Worm (Caenorhabditis elegans) whole organism, L3 larva: ENCODE data around the gene F10E9.11.

Experiments used
- ZK546.5 ChIP-seq: sonication (generic microtip); optimal IDR thresholded peaks from 2 replicates; lab custom pipeline; 2017; ENCODE audit warnings: missing biosample characterization, missing genetic modification characterization
- ama-1 ChIP-seq: fragments of 150-350 bp; optimal IDR thresholded peaks from 2 replicates; lab custom pipeline; 2018
- ceh-16 ChIP-seq: sonication (generic microtip); optimal IDR thresholded peaks from 2 replicates; lab custom pipeline; 2017; ENCODE audit warnings: missing biosample characterization, missing genetic modification characterization
- ceh-82 ChIP-seq: fragments of 150-350 bp; optimal IDR thresholded peaks from 2 replicates; lab custom pipeline; 2014; ENCODE audit warnings: missing biosample characterization, missing genetic modification characterization
- ceh-9 ChIP-seq: sonication (generic microtip); optimal IDR thresholded peaks from 2 replicates; lab custom pipeline; 2018; ENCODE audit warnings: missing biosample characterization, missing genetic modification characterization
- daf-12 ChIP-seq: fragments of 150-350 bp; optimal IDR thresholded peaks from 2 replicates; lab custom pipeline; 2014; ENCODE audit warnings: missing biosample characterization, missing genetic modification reagents, missing genetic modification characterization
- egl-27 ChIP-seq: sonication (generic microtip); optimal IDR thresholded peaks from 4 replicates; lab custom pipeline; 2017; ENCODE audit warnings: missing biosample characterization, missing genetic modification reagents, missing genetic modification characterization
- elt-1 ChIP-seq: fragments of 150-350 bp; optimal IDR thresholded peaks from 2 replicates; lab custom pipeline; 2014; ENCODE audit warnings: missing biosample characterization, missing genetic modification characterization
- elt-2 ChIP-seq: sonication (generic microtip); optimal IDR thresholded peaks from 2 replicates; lab custom pipeline; 2016; ENCODE audit warnings: missing genetic modification reagents, mild to moderate bottlenecking, missing genetic modification characterization, missing compliant biosample characterization
- elt-3 ChIP-seq, 3 experiments: fragments of 150-350 bp in 1 of 3; sonication (generic microtip) in 2 of 3; optimal IDR thresholded peaks; 2 replicates in 2 of 3; 4 replicates in 1 of 3; lab custom pipeline; 2014 to 2017; ENCODE audit warnings: missing biosample characterization in 3 of 3, missing genetic modification characterization in 3 of 3
- eor-1 ChIP-seq, 2 experiments: fragments of 150-350 bp; optimal IDR thresholded peaks; 2 replicates each; lab custom pipeline; 2014 to 2018; ENCODE audit warnings: missing biosample characterization in 2 of 2, missing genetic modification characterization in 2 of 2
- fkh-10 ChIP-seq: sonication (generic microtip); optimal IDR thresholded peaks from 2 replicates; lab custom pipeline; 2017; ENCODE audit warnings: missing biosample characterization, missing genetic modification reagents, missing genetic modification characterization
- fos-1 ChIP-seq: fragments of 150-350 bp; optimal IDR thresholded peaks from 2 replicates; lab custom pipeline; 2014; ENCODE audit warnings: missing biosample characterization, missing genetic modification characterization
- hmg-11 ChIP-seq: sonication (generic microtip); optimal IDR thresholded peaks from 2 replicates; lab custom pipeline; 2016; ENCODE audit warnings: missing genetic modification characterization, missing compliant biosample characterization
- lin-15B ChIP-seq: fragments of 150-350 bp; optimal IDR thresholded peaks from 2 replicates; lab custom pipeline; 2014; ENCODE audit warnings: missing biosample characterization, missing genetic modification characterization
- lin-39 ChIP-seq: fragments of 150-350 bp; optimal IDR thresholded peaks from 2 replicates; lab custom pipeline; 2018; ENCODE audit warnings: missing biosample characterization, missing genetic modification reagents, missing genetic modification characterization
- lsy-12 ChIP-seq: sonication (generic microtip); optimal IDR thresholded peaks from 2 replicates; lab custom pipeline; 2016; ENCODE audit warnings: mild to moderate bottlenecking, missing genetic modification characterization, missing compliant biosample characterization
- mdl-1 ChIP-seq: fragments of 150-350 bp; optimal IDR thresholded peaks from 2 replicates; lab custom pipeline; 2014; ENCODE audit warnings: missing biosample characterization, missing genetic modification characterization
- mml-1 ChIP-seq: fragments of 150-350 bp; sonication (generic microtip); optimal IDR thresholded peaks from 3 replicates; lab custom pipeline; 2014; ENCODE audit warnings: missing biosample characterization, missing genetic modification characterization
- nfya-1 ChIP-seq: sonication (generic microtip); optimal IDR thresholded peaks from 2 replicates; lab custom pipeline; 2017; ENCODE audit warnings: missing genetic modification characterization, mild to moderate bottlenecking, missing compliant biosample characterization, antibody characterized with exemption, moderate library complexity; ENCODE audit not compliant: insufficient read depth
- nhr-11 ChIP-seq: fragments of 150-350 bp; optimal IDR thresholded peaks from 2 replicates; lab custom pipeline; 2014; ENCODE audit warnings: missing biosample characterization, missing genetic modification characterization
- nhr-12 ChIP-seq: fragments of 150-350 bp; optimal IDR thresholded peaks from 2 replicates; lab custom pipeline; 2014; ENCODE audit warnings: missing biosample characterization, missing genetic modification characterization
- nhr-23 ChIP-seq: fragments of 150-350 bp; optimal IDR thresholded peaks from 2 replicates; lab custom pipeline; 2014; ENCODE audit warnings: missing biosample characterization, missing genetic modification reagents, missing genetic modification characterization
- nhr-237 ChIP-seq: fragments of 150-350 bp; optimal IDR thresholded peaks from 2 replicates; lab custom pipeline; 2014; ENCODE audit warnings: missing biosample characterization, missing genetic modification characterization
- nhr-25 ChIP-seq: sonication (generic microtip); optimal IDR thresholded peaks from 2 replicates; lab custom pipeline; 2017; ENCODE audit warnings: missing biosample characterization, missing genetic modification characterization
- nhr-28 ChIP-seq: fragments of 150-350 bp; optimal IDR thresholded peaks from 2 replicates; lab custom pipeline; 2014; ENCODE audit warnings: missing biosample characterization, missing genetic modification characterization
- nhr-67 ChIP-seq: fragments of 150-350 bp; optimal IDR thresholded peaks from 2 replicates; lab custom pipeline; 2014; ENCODE audit warnings: missing biosample characterization, missing genetic modification characterization
- nhr-76 ChIP-seq: fragments of 150-350 bp; sonication (generic microtip); optimal IDR thresholded peaks from 5 replicates; lab custom pipeline; 2014; ENCODE audit warnings: missing biosample characterization, missing genetic modification characterization
- nhr-77 ChIP-seq: fragments of 150-350 bp; optimal IDR thresholded peaks from 2 replicates; lab custom pipeline; 2014; ENCODE audit warnings: missing biosample characterization, missing genetic modification characterization
- pha-4 ChIP-seq: fragments of 150-350 bp; optimal IDR thresholded peaks from 2 replicates; lab custom pipeline; 2014; ENCODE audit warnings: missing biosample characterization, missing genetic modification reagents, missing genetic modification characterization
- pqm-1 ChIP-seq: fragments of 150-350 bp; optimal IDR thresholded peaks from 2 replicates; lab custom pipeline; 2017; ENCODE audit warnings: missing biosample characterization, missing genetic modification characterization, inconsistent platforms
- skn-1 ChIP-seq: fragments of 150-350 bp; optimal IDR thresholded peaks from 2 replicates; lab custom pipeline; 2014; ENCODE audit warnings: missing biosample characterization, missing genetic modification characterization
- snpc-4 ChIP-seq: fragments of 150-350 bp; optimal IDR thresholded peaks from 2 replicates; lab custom pipeline; 2014; ENCODE audit warnings: missing biosample characterization, missing genetic modification characterization
- tbx-2 ChIP-seq: sonication (generic microtip); optimal IDR thresholded peaks from 2 replicates; lab custom pipeline; 2016; ENCODE audit warnings: mild to moderate bottlenecking, missing genetic modification characterization, missing compliant biosample characterization
- unc-39 ChIP-seq: sonication (generic microtip); optimal IDR thresholded peaks from 4 replicates; lab custom pipeline; 2017; ENCODE audit warnings: missing biosample characterization, missing genetic modification characterization
- zag-1 ChIP-seq: fragments of 150-350 bp; optimal IDR thresholded peaks from 2 replicates; lab custom pipeline; 2014; ENCODE audit warnings: missing biosample characterization, missing genetic modification characterization
- ztf-11 ChIP-seq: fragments of 150-350 bp; optimal IDR thresholded peaks from 2 replicates; lab custom pipeline; 2014; ENCODE audit warnings: missing biosample characterization, missing genetic modification characterization

F10E9.11 gene

ce11 chrIII:8324412-8324811 is 5.4 kb upstream of the F10E9.11 start, which contains the start of gene F10E9.12:
Gene F10E9.12, plus strand, starts transcription at chrIII:8324542.
- TF ChIP-seq elt-2 (tag; lab: Kevin White, UChicago) (peak; percentile 74), skn-1 (no peak), lin-39 (tag; lab: Kevin White, UChicago) (no peak), daf-12 (no peak), nhr-25 (tag; lab: Kevin White, UChicago) (no peak), nhr-67 (tag; lab: Kevin White, UChicago) (no peak), pqm-1 (tag; lab: Kevin White, UChicago) (peak; percentile 43), pha-4 (tag; lab: Kevin White, UChicago) (peak; percentile 5), nfya-1 (tag; lab: Kevin White, UChicago) (no peak), ZK546.5 (tag; lab: Kevin White, UChicago) (no peak), nhr-77 (no peak), ama-1 (lab: Kevin White, UChicago) (no peak), eor-1 (tag; optimal IDR thresholded peaks at IDR 0.05; lab: Kevin White, UChicago) (no peak), tbx-2 (no peak), mdl-1 (tag; lab: Kevin White, UChicago) (no peak), lin-15B (tag; lab: Kevin White, UChicago) (no peak)

DNA sequence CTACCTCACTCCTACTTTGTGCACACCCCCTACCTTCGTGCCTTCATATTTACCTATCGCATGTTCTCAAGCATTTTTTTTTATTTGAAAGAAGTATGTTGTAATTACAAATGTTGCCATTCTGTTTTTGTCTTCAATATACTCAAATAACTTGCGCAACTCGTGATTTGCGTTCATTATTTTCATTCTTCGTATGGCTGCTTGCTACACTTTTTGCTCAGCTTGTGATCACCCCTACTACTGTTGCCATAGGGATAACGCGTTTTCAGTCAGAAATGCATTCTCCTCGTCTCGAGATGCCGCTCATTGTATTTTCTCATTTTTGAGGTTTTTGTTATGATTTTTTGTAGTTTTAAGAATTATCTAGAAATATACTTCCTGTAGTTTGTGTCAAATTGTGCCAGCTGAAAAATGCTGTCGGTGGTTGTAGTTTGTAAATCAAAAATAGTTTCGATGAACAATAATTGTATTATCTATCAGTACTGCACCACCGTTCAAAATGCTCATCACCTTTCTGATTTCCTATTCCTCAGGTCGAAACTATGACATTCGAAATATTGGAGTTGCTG is 3.7 kb upstream of the F10E9.11 start, which contains the start of gene F10E9.1:
F10E9.1 (plus strand) TSS at position 519 of the 569 bp plus-strand sequence.
- TF ChIP-seq lsy-12 (tag; lab: Kevin White, UChicago) = no peak
- TF ChIP-seq nhr-11 (tag; lab: Kevin White, UChicago) = peak; percentile 62

- peak; percentile 3 for TF ChIP-seq nfya-1 (tag; lab: Kevin White, UChicago)
- TF ChIP-seq eor-1 (tag; optimal IDR thresholded peaks at IDR 0.05; lab: Kevin White, UChicago) = no peak
These were observed 2.2 kb upstream of the F10E9.11 start for ce11 chrIII:8321225-8321624.

DNA sequence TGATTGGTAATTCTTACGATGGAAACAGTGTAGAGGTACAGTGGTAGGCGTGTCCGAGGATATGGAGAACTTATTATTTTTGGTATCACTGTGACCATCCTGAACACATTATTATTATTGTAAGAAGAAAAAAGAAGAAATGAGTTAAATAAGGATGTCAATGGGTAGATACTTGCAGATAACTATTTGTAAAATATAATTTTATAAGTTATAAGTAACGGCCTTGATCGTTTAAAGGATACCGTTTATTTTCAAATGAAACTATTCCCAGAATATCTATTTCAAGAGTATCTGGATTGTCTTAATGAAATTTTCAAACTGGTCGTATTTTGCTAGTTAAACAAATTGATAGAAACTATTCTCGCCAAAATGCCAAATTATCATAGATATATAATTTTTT is 1.1 kb upstream of the F10E9.11 start, which contains the start of gene F10E9.10:
F10E9.10 (minus strand) TSS at position 101 of the 400 bp plus-strand sequence.
- TF ChIP-seq ceh-16 (tag; lab: Kevin White, UChicago) (no peak), nhr-23 (no peak), mml-1 (no peak), snpc-4 (tag; lab: Kevin White, UChicago) (no peak), pqm-1 (tag; lab: Kevin White, UChicago) (no peak), elt-1 (tag; lab: Kevin White, UChicago) (no peak), ama-1 (lab: Kevin White, UChicago) (no peak), tbx-2 (no peak), fkh-10 (GFP tag; lab: Kevin White, UChicago) (no peak)

DNA sequence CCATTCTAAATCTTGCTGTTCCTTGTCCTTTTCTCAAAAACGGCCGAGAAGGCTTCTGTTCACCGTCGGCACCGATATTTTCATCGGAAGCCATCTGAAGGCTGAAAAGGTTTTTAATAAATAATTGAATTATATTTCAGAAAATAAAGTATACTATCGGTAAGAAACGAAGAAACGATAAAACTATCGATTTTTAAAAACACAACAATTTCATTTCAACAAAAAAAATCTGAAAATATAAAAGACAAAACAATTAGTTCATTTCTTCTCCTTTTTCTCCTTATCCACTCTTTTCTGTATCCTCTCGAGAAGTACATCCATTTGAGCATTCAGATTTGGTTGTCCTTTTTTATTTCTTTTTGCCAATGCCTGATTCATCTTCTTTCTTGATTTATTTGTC is 572 bp downstream of the F10E9.11 start, which contains the start of gene sas-4:
sas-4 (minus strand) TSS at position 101 of the 400 bp plus-strand sequence.
- TF ChIP-seq ztf-11 (tag; lab: Kevin White, UChicago) = no peak
- TF ChIP-seq nhr-12 (tag; lab: Kevin White, UChicago) = no peak
- no peak for TF ChIP-seq fos-1 (tag; lab: Kevin White, UChicago)
- no peak for TF ChIP-seq mml-1
- no peak for TF ChIP-seq unc-39 (tag; lab: Kevin White, UChicago)
- no peak for TF ChIP-seq nhr-237
- TF ChIP-seq zag-1 (tag; lab: Kevin White, UChicago) = no peak
- TF ChIP-seq ceh-9 (tag; lab: Kevin White, UChicago) = no peak
- no peak for TF ChIP-seq eor-1 (tag; optimal IDR thresholded peaks at IDR 0.05; lab: Kevin White, UChicago)
- TF ChIP-seq egl-27 (tag; lab: Kevin White, UChicago) = no peak
- no peak for TF ChIP-seq ceh-16 (tag; lab: Kevin White, UChicago)
- TF ChIP-seq ceh-82 (tag; lab: Kevin White, UChicago) = no peak
- TF ChIP-seq snpc-4 (tag; lab: Kevin White, UChicago) = no peak
- TF ChIP-seq nhr-76 (tag; lab: Kevin White, UChicago) = no peak
- no peak for TF ChIP-seq hmg-11
- TF ChIP-seq elt-3 (tag; optimal IDR thresholded peaks at IDR 0.05; lab: Kevin White, UChicago) = no peak
- TF ChIP-seq nhr-28 (tag; lab: Kevin White, UChicago) = no peak
